Fruit fly (Drosophila melanogaster) whole organism, embryonic: Measurements from ENCODE around the gene CG9372.
A peak's percentile ranks its signal among the peaks of the same experiment; 100 is the strongest.

Experiments used
- Bgb ChIP-seq: fragments of 200-800 bp; sonication (Bioruptor generic); IDR thresholded peaks from 2 replicates; pipeline ENCODE4 v1.3.6; 2022; ENCODE audit warnings: missing biosample characterization, missing genetic modification characterization; ENCODE audit not compliant: partially characterized antibody
- CG10543 ChIP-seq: fragments of 200-800 bp; sonication (Bioruptor generic); optimal IDR thresholded peaks from 3 replicates; lab custom pipeline; 2017; ENCODE audit warnings: missing biosample characterization, mild to moderate bottlenecking, missing genetic modification characterization, moderate library complexity
- CG10565 ChIP-seq: fragments of 200-800 bp; sonication (Bioruptor generic); optimal IDR thresholded peaks from 3 replicates; lab custom pipeline; 2016; ENCODE audit warnings: missing biosample characterization, mild to moderate bottlenecking, missing genetic modification characterization
- CG11398 ChIP-seq: fragments of 200-800 bp; sonication (Bioruptor generic); optimal IDR thresholded peaks from 2 replicates; lab custom pipeline; 2016; ENCODE audit warnings: missing biosample characterization, missing genetic modification characterization
- CG12769 ChIP-seq: fragments of 200-800 bp; sonication (Bioruptor generic); optimal IDR thresholded peaks from 2 replicates; lab custom pipeline; 2019; ENCODE audit warnings: missing biosample characterization, mild to moderate bottlenecking, missing genetic modification characterization, moderate library complexity
- CG13123 ChIP-seq: fragments of 200-800 bp; sonication (Bioruptor generic); optimal IDR thresholded peaks from 2 replicates; lab custom pipeline; 2016; ENCODE audit warnings: missing biosample characterization, missing genetic modification characterization
- CG16813 ChIP-seq: fragments of 200-800 bp; sonication (Bioruptor generic); IDR thresholded peaks from 3 replicates; pipeline ENCODE4 v1.3.6; 2022; ENCODE audit warnings: missing biosample characterization, missing genetic modification characterization; ENCODE audit not compliant: partially characterized antibody
- CG17359 ChIP-seq: fragments of 200-800 bp; sonication (Bioruptor generic); optimal IDR thresholded peaks from 3 replicates; lab custom pipeline; 2018; ENCODE audit warnings: missing biosample characterization, mild to moderate bottlenecking, missing genetic modification characterization, moderate library complexity
- CG18599 ChIP-seq: fragments of 200-800 bp; sonication (Bioruptor generic); optimal IDR thresholded peaks from 3 replicates; lab custom pipeline; 2017; ENCODE audit warnings: missing biosample characterization, missing genetic modification characterization, mild to moderate bottlenecking, moderate library complexity, missing genetic modification reagents
- CG18619 ChIP-seq: fragments of 200-800 bp; sonication (Bioruptor generic); optimal IDR thresholded peaks from 3 replicates; lab custom pipeline; 2017; ENCODE audit warnings: missing biosample characterization, mild to moderate bottlenecking, missing genetic modification characterization
- CG32532 ChIP-seq: fragments of 200-800 bp; sonication (Bioruptor generic); IDR thresholded peaks from 2 replicates; pipeline ENCODE4 v1.3.6; 2022; ENCODE audit warnings: missing biosample characterization, missing genetic modification characterization
- CG34376 ChIP-seq: fragments of 200-800 bp; sonication (Bioruptor generic); optimal IDR thresholded peaks from 2 replicates; lab custom pipeline; 2018; ENCODE audit warnings: missing biosample characterization, mild to moderate bottlenecking, missing genetic modification characterization
- CG4617 ChIP-seq: fragments of 200-800 bp; sonication (Bioruptor generic); optimal IDR thresholded peaks from 3 replicates; lab custom pipeline; 2016; ENCODE audit warnings: missing biosample characterization, missing genetic modification characterization, borderline replicate concordance
- CG5180 ChIP-seq: fragments of 200-800 bp; sonication (Bioruptor generic); optimal IDR thresholded peaks from 3 replicates; lab custom pipeline; 2017; ENCODE audit warnings: missing biosample characterization, missing genetic modification characterization, mild to moderate bottlenecking, moderate library complexity, missing genetic modification reagents
- CG6791 ChIP-seq: fragments of 200-800 bp; sonication (Bioruptor generic); IDR thresholded peaks from 3 replicates; pipeline ENCODE4 v1.3.6; 2022; ENCODE audit warnings: missing biosample characterization, missing genetic modification characterization; ENCODE audit not compliant: partially characterized antibody
- CG7963 ChIP-seq: fragments of 200-800 bp; sonication (Bioruptor generic); IDR thresholded peaks from 3 replicates; pipeline ENCODE4 v1.3.6; 2022; ENCODE audit warnings: missing biosample characterization, missing genetic modification characterization; ENCODE audit not compliant: partially characterized antibody
- CG8765 ChIP-seq: fragments of 200-800 bp; sonication (Bioruptor generic); IDR thresholded peaks from 2 replicates; pipeline ENCODE4 v1.3.6; 2022; ENCODE audit warnings: missing biosample characterization, missing genetic modification characterization
- CHES-1-like ChIP-seq: fragments of 200-800 bp; sonication (Bioruptor generic); optimal IDR thresholded peaks from 2 replicates; lab custom pipeline; 2016; ENCODE audit warnings: missing biosample characterization, missing genetic modification characterization
- CkIIα-i1 ChIP-seq: fragments of 200-800 bp; sonication (Bioruptor generic); IDR thresholded peaks from 2 replicates; pipeline ENCODE4 v1.3.6; 2022; ENCODE audit warnings: missing biosample characterization, missing genetic modification characterization
- D19B ChIP-seq: fragments of 200-800 bp; sonication (Bioruptor generic); optimal IDR thresholded peaks from 2 replicates; lab custom pipeline; 2017; ENCODE audit warnings: missing biosample characterization, mild to moderate bottlenecking, missing genetic modification characterization
- ERR ChIP-seq: fragments of 200-800 bp; sonication (Bioruptor generic); optimal IDR thresholded peaks from 2 replicates; lab custom pipeline; 2016; ENCODE audit warnings: missing biosample characterization, missing genetic modification characterization
- Gsc ChIP-seq: fragments of 200-800 bp; sonication (Bioruptor generic); IDR thresholded peaks from 2 replicates; pipeline ENCODE4 v1.3.6; 2022; ENCODE audit warnings: missing biosample characterization, missing genetic modification characterization
- HLH4C ChIP-seq: fragments of 200-800 bp; sonication (Bioruptor generic); IDR thresholded peaks from 3 replicates; pipeline ENCODE4 v1.3.6; 2022; ENCODE audit warnings: missing biosample characterization, missing genetic modification characterization; ENCODE audit not compliant: partially characterized antibody
- Hr3 ChIP-seq: fragments of 200-800 bp; sonication (Bioruptor generic); optimal IDR thresholded peaks from 3 replicates; lab custom pipeline; 2016; ENCODE audit warnings: missing biosample characterization, missing genetic modification characterization
- Lpt ChIP-seq: fragments of >200 bp; optimal IDR thresholded peaks from 2 replicates; lab custom pipeline; 2018; ENCODE audit warnings: missing biosample characterization, missing genetic modification characterization
- NFAT ChIP-seq: fragments of 200-800 bp; sonication (Bioruptor generic); IDR thresholded peaks from 2 replicates; pipeline ENCODE4 v1.3.6; 2022; ENCODE audit warnings: missing biosample characterization, missing genetic modification characterization
- Rfx ChIP-seq: fragments of 200-800 bp; sonication (Bioruptor generic); IDR thresholded peaks from 2 replicates; pipeline ENCODE4 v1.3.6; 2022; ENCODE audit warnings: missing biosample characterization, missing genetic modification characterization
- Rx ChIP-seq: fragments of 200-800 bp; sonication (Bioruptor generic); IDR thresholded peaks from 2 replicates; pipeline ENCODE4 v1.3.6; 2022; ENCODE audit warnings: missing biosample characterization, missing genetic modification characterization
- Scr ChIP-seq: fragments of 200-800 bp; sonication (Bioruptor generic); IDR thresholded peaks from 2 replicates; pipeline ENCODE4 v1.3.6; 2022; ENCODE audit warnings: missing biosample characterization, missing genetic modification characterization; ENCODE audit not compliant: partially characterized antibody
- Trl ChIP-seq, 3 experiments: fragments of >200 bp in 2 of 3; fragments of 200-800 bp in 1 of 3; sonication (Bioruptor generic) in 1 of 3; optimal IDR thresholded peaks; 2 replicates in 1 of 3; 3 replicates in 2 of 3; lab custom pipeline; 2016 to 2017; ENCODE audit warnings: missing biosample characterization in 1 of 3, missing genetic modification characterization in 1 of 3
- ap ChIP-seq: fragments of 200-800 bp; sonication (Bioruptor generic); IDR thresholded peaks from 2 replicates; pipeline ENCODE4 v1.3.6; 2022; ENCODE audit warnings: missing biosample characterization, missing genetic modification characterization
- ara ChIP-seq: fragments of 200-800 bp; sonication (Bioruptor generic); IDR thresholded peaks from 2 replicates; pipeline ENCODE4 v1.3.6; 2022; ENCODE audit warnings: missing biosample characterization, missing genetic modification characterization
- ato ChIP-seq: fragments of 200-800 bp; sonication (Bioruptor generic); IDR thresholded peaks from 2 replicates; pipeline ENCODE4 v1.3.6; 2022; ENCODE audit warnings: missing biosample characterization, missing genetic modification characterization; ENCODE audit not compliant: partially characterized antibody
- eve ChIP-seq, 2 experiments: fragments of >200 bp; optimal IDR thresholded peaks; 2 replicates each; lab custom pipeline; 2017; ENCODE audit warnings: missing biosample characterization in 2 of 2, missing genetic modification characterization in 2 of 2
- fd102C ChIP-seq: fragments of 200-800 bp; sonication (Bioruptor generic); optimal IDR thresholded peaks from 2 replicates; lab custom pipeline; 2018; ENCODE audit warnings: missing biosample characterization, mild to moderate bottlenecking, missing genetic modification characterization, moderate library complexity
- fru ChIP-seq: fragments of >200 bp; optimal IDR thresholded peaks from 2 replicates; lab custom pipeline; 2017
- gem ChIP-seq: fragments of 200-800 bp; sonication (Bioruptor generic); optimal IDR thresholded peaks from 2 replicates; lab custom pipeline; 2019; ENCODE audit warnings: missing biosample characterization, mild to moderate bottlenecking, missing genetic modification characterization, moderate library complexity
- hb ChIP-seq: fragments of 200-800 bp; sonication (Bioruptor generic); IDR thresholded peaks from 3 replicates; pipeline ENCODE4 v1.3.6; 2022; ENCODE audit warnings: missing biosample characterization, missing genetic modification characterization; ENCODE audit not compliant: partially characterized antibody
- inv ChIP-seq: fragments of 200-800 bp; sonication (Bioruptor generic); IDR thresholded peaks from 2 replicates; pipeline ENCODE4 v1.3.6; 2022; ENCODE audit warnings: missing biosample characterization, missing genetic modification characterization; ENCODE audit not compliant: partially characterized antibody
- klu ChIP-seq: fragments of 200-800 bp; sonication (Bioruptor generic); IDR thresholded peaks from 2 replicates; pipeline ENCODE4 v1.3.6; 2022; ENCODE audit warnings: missing biosample characterization, missing genetic modification characterization
- luna ChIP-seq: fragments of 200-800 bp; sonication (Bioruptor generic); optimal IDR thresholded peaks from 2 replicates; lab custom pipeline; 2016; ENCODE audit warnings: missing biosample characterization, missing genetic modification characterization
- mld ChIP-seq: fragments of 200-800 bp; sonication (Bioruptor generic); IDR thresholded peaks from 3 replicates; pipeline ENCODE4 v1.3.6; 2022; ENCODE audit warnings: missing biosample characterization, missing genetic modification characterization; ENCODE audit not compliant: partially characterized antibody
- rib ChIP-seq: fragments of 200-800 bp; sonication (Bioruptor generic); IDR thresholded peaks from 2 replicates; pipeline ENCODE4 v1.3.6; 2022; ENCODE audit warnings: missing biosample characterization, missing genetic modification characterization
- ro ChIP-seq: fragments of 200-800 bp; sonication (Bioruptor generic); IDR thresholded peaks from 2 replicates; pipeline ENCODE4 v1.3.6; 2022; ENCODE audit warnings: missing biosample characterization, missing genetic modification characterization
- sens ChIP-seq: fragments of 200-800 bp; sonication (Bioruptor generic); peaks from one replicate; lab custom pipeline; 2016; ENCODE audit warnings: missing biosample characterization, missing genetic modification characterization
- so ChIP-seq: fragments of 200-800 bp; sonication (Bioruptor generic); IDR thresholded peaks from 3 replicates; pipeline ENCODE4 v1.3.6; 2022; ENCODE audit warnings: missing biosample characterization, missing genetic modification characterization
- tna ChIP-seq: fragments of 200-800 bp; sonication (Bioruptor generic); IDR thresholded peaks from 2 replicates; pipeline ENCODE4 v1.3.6; 2022; ENCODE audit warnings: missing biosample characterization, missing genetic modification characterization; ENCODE audit not compliant: partially characterized antibody
- vnd ChIP-seq: fragments of 200-800 bp; sonication (Bioruptor generic); IDR thresholded peaks from 3 replicates; pipeline ENCODE4 v1.3.6; 2022; ENCODE audit warnings: missing biosample characterization, missing genetic modification characterization; ENCODE audit not compliant: partially characterized antibody
- zen2 ChIP-seq: fragments of 200-800 bp; sonication (Bioruptor generic); IDR thresholded peaks from 3 replicates; pipeline ENCODE4 v1.3.6; 2022; ENCODE audit warnings: missing biosample characterization, missing genetic modification characterization; ENCODE audit not compliant: partially characterized antibody

The CG9372 gene

dm6 chr3L:19649374-19649948, 43.5 kb downstream of the CG9372 start, which contains the start of gene Oat (continued):
- TF ChIP-seq rib (GFP tag; lab: Robert Waterston, UW), result no peak
- TF ChIP-seq CG4617 (GFP tag; lab: Kevin White, UChicago), result no peak
- no peak for TF ChIP-seq CG18619 (GFP tag; lab: Kevin White, UChicago)
- TF ChIP-seq CG17359 (tag; lab: Kevin White, UChicago), result no peak
- no peak for TF ChIP-seq CkIIα-i1 (GFP tag; lab: Robert Waterston, UW)
- peak in 1 of 2 experiments; percentile 49 for TF ChIP-seq Trl (optimal IDR thresholded peaks at IDR 0.05; lab: Kevin White, UChicago)
- no peak for TF ChIP-seq Trl (GFP tag; optimal IDR thresholded peaks at IDR 0.05; lab: Kevin White, UChicago)
- no peak for TF ChIP-seq Hr3 (GFP tag; lab: Kevin White, UChicago)
- TF ChIP-seq klu (GFP tag; lab: Robert Waterston, UW), result no peak
- TF ChIP-seq CG12769 (tag; lab: Kevin White, UChicago), result peak; percentile 55
- TF ChIP-seq so (GFP tag; lab: Robert Waterston, UW), result no peak
- TF ChIP-seq fd102C (GFP tag; lab: Kevin White, UChicago), result no peak
- 0 out of 2 replicates have a peak, but pooled peaks have one; percentile 12 for TF ChIP-seq CG32532 (GFP tag; lab: Robert Waterston, UW)
- TF ChIP-seq CG10543 (GFP tag; lab: Kevin White, UChicago), result peak; percentile 37
- peak; percentile 43 for TF ChIP-seq ERR (GFP tag; lab: Kevin White, UChicago)
- no peak for TF ChIP-seq CG13123
- TF ChIP-seq CG34376 (GFP tag; lab: Kevin White, UChicago), result peak; percentile 50
- TF ChIP-seq CG10565, result no peak
- no peak for TF ChIP-seq ap (GFP tag; lab: Robert Waterston, UW)
- peak; percentile 39 for TF ChIP-seq sens
- peak; percentile 88 for TF ChIP-seq CG5180 (GFP tag; lab: Kevin White, UChicago)
- peak; percentile 47; the same call in 1 of the 2 replicates for TF ChIP-seq NFAT
- no peak for TF ChIP-seq Rfx (GFP tag; lab: Robert Waterston, UW)
- TF ChIP-seq gem, result no peak
- no peak for TF ChIP-seq Rx
- peak; percentile 53; the same call in 1 of the 2 replicates for TF ChIP-seq CG8765 (GFP tag; lab: Robert Waterston, UW)
- TF ChIP-seq CG11398, result no peak
- no peak for TF ChIP-seq Gsc (GFP tag; lab: Robert Waterston, UW)

DNA sequence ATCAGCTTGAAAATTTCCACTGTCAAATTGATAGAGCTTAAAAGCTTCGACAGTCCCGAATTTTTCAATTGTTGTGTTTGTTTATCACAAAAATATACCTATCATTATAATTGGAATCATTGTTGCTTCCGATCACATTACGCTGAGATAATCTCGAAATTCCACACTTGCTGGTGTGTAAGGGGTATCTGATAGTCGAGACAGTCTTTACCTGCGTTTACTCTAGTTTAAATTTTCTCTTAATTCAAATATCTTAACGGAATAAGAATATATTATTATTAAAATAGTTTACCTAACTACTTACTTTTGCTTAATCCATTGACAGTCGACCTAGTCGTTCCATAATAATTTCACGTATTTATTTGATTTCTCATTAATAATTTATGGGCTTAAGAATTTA, 44.1 kb downstream of the CG9372 start:
- TF ChIP-seq CHES-1-like, result no peak
- TF ChIP-seq ro, result no peak
- TF ChIP-seq fru (lab: Kevin White, UChicago), result no peak
- TF ChIP-seq eve (GFP tag; optimal IDR thresholded peaks at IDR 0.05; lab: Kevin White, UChicago), result peak in 1 of 2 experiments; percentile 33
- TF ChIP-seq HLH4C (GFP tag; lab: Robert Waterston, UW), result peak; percentile 92
- no peak for TF ChIP-seq luna (GFP tag; lab: Kevin White, UChicago)
- peak; percentile 64 for TF ChIP-seq Scr
- no peak for TF ChIP-seq CG18599
- TF ChIP-seq zen2 (GFP tag; lab: Robert Waterston, UW), result peak; percentile 45; the same call in 1 of the 3 replicates
- peak; percentile 83 for TF ChIP-seq tna (GFP tag; lab: Robert Waterston, UW)
- TF ChIP-seq ara (GFP tag; lab: Robert Waterston, UW), result no peak
- peak; percentile 69; the same call in 2 of the 3 replicates for TF ChIP-seq hb (GFP tag; lab: Robert Waterston, UW)
- peak; percentile 79 for TF ChIP-seq mld (GFP tag; lab: Robert Waterston, UW)
- TF ChIP-seq ato, result 0 out of 2 replicates have a peak, but pooled peaks have one; percentile 26
- peak; percentile 72 for TF ChIP-seq CG7963 (GFP tag; lab: Robert Waterston, UW)
- peak; percentile 54 for TF ChIP-seq vnd
- TF ChIP-seq CG6791 (GFP tag; lab: Robert Waterston, UW), result peak; percentile 62
- no peak for TF ChIP-seq Lpt (GFP tag; lab: Kevin White, UChicago)
- TF ChIP-seq CG16813 (GFP tag; lab: Robert Waterston, UW), result peak; percentile 73
- TF ChIP-seq inv (GFP tag; lab: Robert Waterston, UW), result peak; percentile 37; the same call in 1 of the 2 replicates
- TF ChIP-seq D19B, result peak; percentile 90
- TF ChIP-seq Bgb (GFP tag; lab: Robert Waterston, UW), result peak; percentile 28; the same call in 1 of the 2 replicates
